Worm (Caenorhabditis elegans): Measurements from ENCODE around the gene col-2.

- no peak for TF ChIP-seq snpc-4 (GFP tag; optimal IDR thresholded peaks at IDR 0.05)
- TF ChIP-seq snpc-4 (tag; optimal IDR thresholded peaks at IDR 0.05) = no peak
- no peak for TF ChIP-seq F39B2.1 (GFP tag; IDR thresholded peaks at IDR 0.05)
These were observed 27.3 kb upstream of the col-2 start, which contains the start of gene nsph-3.2 for ce11 chrIV:10112570-10112969.

All from whole organism, young adult.